Worm (Caenorhabditis elegans): ENCODE results near the gene R10H10.7.

ce11 chrIV:10360336-10360735, 53.4 kb downstream of the R10H10.7 start, which contains the start of gene ugt-59:
- TF ChIP-seq lin-39 (tag; optimal IDR thresholded peaks at IDR 0.05) (no peak), R02D3.7 (tag; optimal IDR thresholded peaks at IDR 0.05) (no peak), nhr-11 (tag; optimal IDR thresholded peaks at IDR 0.05) (no peak), nhr-12 (tag; optimal IDR thresholded peaks at IDR 0.05) (no peak), daf-12 (tag; optimal IDR thresholded peaks at IDR 0.05) (no peak)
